Worm (Caenorhabditis elegans) whole organism, L4 larva: Measurements from ENCODE around the gene Y39A1A.27.

Experiments
- F26F4.8 ChIP-seq: fragments of 200-800 bp; sonication (Bioruptor generic); conservative IDR thresholded peaks from 2 replicates; pipeline ENCODE4 v1.3.6; 2022; ENCODE audit warnings: missing genetic modification characterization, missing compliant biosample characterization
- F37D6.2 ChIP-seq: sonication (generic microtip); optimal IDR thresholded peaks from 2 replicates; lab custom pipeline; 2016; ENCODE audit warnings: mild to moderate bottlenecking, missing genetic modification characterization, missing compliant biosample characterization
- R02D3.7 ChIP-seq: fragments of 150-350 bp; sonication (generic microtip); optimal IDR thresholded peaks from 3 replicates; lab custom pipeline; 2014; ENCODE audit warnings: missing biosample characterization, missing genetic modification characterization
- T26A8.4 ChIP-seq: fragments of 200-800 bp; sonication (Bioruptor generic); IDR thresholded peaks from 2 replicates; pipeline ENCODE4 v1.3.6; 2022; ENCODE audit warnings: missing genetic modification characterization, missing compliant biosample characterization
- Y48G9A.11 ChIP-seq: fragments of 200-800 bp; sonication (Bioruptor generic); IDR thresholded peaks from 2 replicates; pipeline ENCODE4 v1.3.6; 2022; ENCODE audit warnings: missing genetic modification reagents, missing genetic modification characterization, missing compliant biosample characterization
- ZK546.5 ChIP-seq, 2 experiments: sonication (generic microtip); optimal IDR thresholded peaks; 2 replicates each; lab custom pipeline; 2017; ENCODE audit warnings: missing biosample characterization in 2 of 2, missing genetic modification characterization in 2 of 2
- aha-1 ChIP-seq: fragments of 150-350 bp; peaks from one replicate; lab custom pipeline; 2014; ENCODE audit warnings: missing biosample characterization, missing genetic modification characterization
- aly-2 ChIP-seq: sonication (generic microtip); optimal IDR thresholded peaks from 2 replicates; lab custom pipeline; 2018; ENCODE audit warnings: missing biosample characterization, missing genetic modification characterization
- ama-1 ChIP-seq: fragments of 150-350 bp; optimal IDR thresholded peaks from 2 replicates; lab custom pipeline; 2014; ENCODE audit warnings: inconsistent platforms, mixed read lengths
- ceh-20 ChIP-seq: fragments of 200-800 bp; sonication (Bioruptor generic); IDR thresholded peaks from 2 replicates; pipeline ENCODE4 v1.3.6; 2022; ENCODE audit warnings: missing genetic modification reagents, missing genetic modification characterization, missing compliant biosample characterization
- ceh-32 ChIP-seq: sonication (generic microtip); optimal IDR thresholded peaks from 2 replicates; lab custom pipeline; 2016; ENCODE audit warnings: mild to moderate bottlenecking, missing genetic modification characterization, missing compliant biosample characterization; ENCODE audit not compliant: poor library complexity
- ceh-44 ChIP-seq: fragments of 200-800 bp; sonication (Bioruptor generic); IDR thresholded peaks from 2 replicates; pipeline ENCODE4 v1.3.6; 2022; ENCODE audit warnings: missing genetic modification reagents, missing genetic modification characterization, missing compliant biosample characterization
- ceh-62 ChIP-seq: sonication (generic microtip); optimal IDR thresholded peaks from 2 replicates; lab custom pipeline; 2017; ENCODE audit warnings: missing biosample characterization, missing genetic modification characterization
- ctbp-1 ChIP-seq: fragments of 200-800 bp; sonication (Bioruptor generic); IDR thresholded peaks from 2 replicates; pipeline ENCODE4 v1.3.6; 2022; ENCODE audit warnings: missing genetic modification reagents, missing genetic modification characterization, missing compliant biosample characterization
- daf-12 ChIP-seq: fragments of 150-350 bp; optimal IDR thresholded peaks from 2 replicates; lab custom pipeline; 2014; ENCODE audit warnings: missing biosample characterization, missing genetic modification reagents, missing genetic modification characterization
- daf-16 ChIP-seq, 3 experiments: sonication (generic microtip); optimal IDR thresholded peaks; 2 replicates each; lab custom pipeline; 2016 to 2017; ENCODE audit warnings: missing genetic modification characterization in 3 of 3, missing genetic modification reagents in 3 of 3, mild to moderate bottlenecking in 2 of 3, missing compliant biosample characterization in 2 of 3, missing biosample characterization in 1 of 3, moderate library complexity in 1 of 3
- daf-19 ChIP-seq: fragments of 200-800 bp; sonication (Bioruptor generic); conservative IDR thresholded peaks from 2 replicates; pipeline ENCODE4 v1.3.6; 2022; ENCODE audit warnings: missing genetic modification characterization, missing compliant biosample characterization
- dmd-8 ChIP-seq: fragments of 200-800 bp; sonication (Bioruptor generic); IDR thresholded peaks from 2 replicates; pipeline ENCODE4 v1.3.6; 2022; ENCODE audit warnings: missing genetic modification characterization, missing compliant biosample characterization
- dpl-1 ChIP-seq: fragments of 150-350 bp; optimal IDR thresholded peaks from 2 replicates; lab custom pipeline; 2014; ENCODE audit warnings: missing biosample characterization, missing genetic modification reagents, missing genetic modification characterization
- egl-27 ChIP-seq: sonication (generic microtip); optimal IDR thresholded peaks from 3 replicates; lab custom pipeline; 2017; ENCODE audit warnings: missing biosample characterization, missing genetic modification reagents, missing genetic modification characterization
- egl-43 ChIP-seq: fragments of 200-800 bp; sonication (Bioruptor generic); IDR thresholded peaks from 2 replicates; pipeline ENCODE4 v1.3.6; 2022; ENCODE audit warnings: missing genetic modification reagents, missing genetic modification characterization, missing compliant biosample characterization
- fkh-10 ChIP-seq: fragments of 150-350 bp; optimal IDR thresholded peaks from 2 replicates; lab custom pipeline; 2014; ENCODE audit warnings: missing biosample characterization, missing genetic modification reagents, missing genetic modification characterization
- fos-1 ChIP-seq: fragments of 150-350 bp; optimal IDR thresholded peaks from 2 replicates; lab custom pipeline; 2014; ENCODE audit warnings: missing biosample characterization, missing genetic modification characterization
- hlh-11 ChIP-seq: fragments of 200-800 bp; sonication (Bioruptor generic); optimal IDR thresholded peaks from 2 replicates; lab custom pipeline; 2018; ENCODE audit warnings: mild to moderate bottlenecking, missing genetic modification characterization, missing compliant biosample characterization
- hlh-30 ChIP-seq: sonication (generic microtip); optimal IDR thresholded peaks from 2 replicates; lab custom pipeline; 2017; ENCODE audit warnings: antibody characterized with exemption, mild to moderate bottlenecking, missing genetic modification characterization, missing compliant biosample characterization; ENCODE audit not compliant: insufficient read depth
- hmg-1.1 ChIP-seq: fragments of 200-800 bp; sonication (Bioruptor generic); IDR thresholded peaks from 2 replicates; pipeline ENCODE4 v1.3.6; 2022; ENCODE audit warnings: missing genetic modification reagents, missing genetic modification characterization, missing compliant biosample characterization
- jun-1 ChIP-seq: fragments of 150-350 bp; optimal IDR thresholded peaks from 2 replicates; lab custom pipeline; 2014; ENCODE audit warnings: missing biosample characterization, missing genetic modification reagents, missing genetic modification characterization
- lin-13 ChIP-seq: fragments of 150-350 bp; optimal IDR thresholded peaks from 2 replicates; lab custom pipeline; 2014; ENCODE audit warnings: missing biosample characterization, missing genetic modification reagents, missing genetic modification characterization
- lin-38 ChIP-seq: fragments of 200-800 bp; sonication (Bioruptor generic); IDR thresholded peaks from 2 replicates; pipeline ENCODE4 v1.3.6; 2022; ENCODE audit warnings: missing genetic modification reagents, missing genetic modification characterization, missing compliant biosample characterization
- lsy-2 ChIP-seq, 2 experiments: fragments of 150-350 bp in 1 of 2; sonication (generic microtip) in 1 of 2; optimal IDR thresholded peaks; 2 replicates each; lab custom pipeline; 2014 to 2017; ENCODE audit warnings: missing biosample characterization in 2 of 2, missing genetic modification characterization in 2 of 2
- mdl-1 ChIP-seq, 2 experiments: fragments of 150-350 bp in 1 of 2; sonication (generic microtip) in 1 of 2; optimal IDR thresholded peaks; 2 replicates each; lab custom pipeline; 2014 to 2017; ENCODE audit warnings: missing biosample characterization in 2 of 2, missing genetic modification characterization in 2 of 2
- mdt-29 ChIP-seq: fragments of 200-800 bp; sonication (Bioruptor generic); IDR thresholded peaks from 2 replicates; pipeline ENCODE4 v1.3.6; 2022; ENCODE audit warnings: missing genetic modification reagents, missing genetic modification characterization, missing compliant biosample characterization
- mep-1 ChIP-seq: fragments of 150-350 bp; sonication (generic microtip); optimal IDR thresholded peaks from 3 replicates; lab custom pipeline; 2014; ENCODE audit warnings: missing biosample characterization, missing genetic modification characterization
- mes-2 ChIP-seq: sonication (generic microtip); optimal IDR thresholded peaks from 2 replicates; lab custom pipeline; 2016; ENCODE audit warnings: missing genotype, mild to moderate bottlenecking, missing genetic modification characterization, missing compliant biosample characterization; ENCODE audit not compliant: poor library complexity, severe bottlenecking
- nhr-42 ChIP-seq: fragments of 200-800 bp; sonication (Bioruptor generic); IDR thresholded peaks from 2 replicates; pipeline ENCODE4 v1.3.6; 2022; ENCODE audit warnings: missing genetic modification characterization, missing compliant biosample characterization
- nhr-48 ChIP-seq: sonication (generic microtip); optimal IDR thresholded peaks from 2 replicates; lab custom pipeline; 2016; ENCODE audit warnings: mild to moderate bottlenecking, missing genetic modification characterization, missing compliant biosample characterization
- nhr-77 ChIP-seq: fragments of 150-350 bp; optimal IDR thresholded peaks from 2 replicates; lab custom pipeline; 2014; ENCODE audit warnings: missing biosample characterization, missing genetic modification characterization
- rbr-2 ChIP-seq: sonication (generic microtip); optimal IDR thresholded peaks from 2 replicates; lab custom pipeline; 2016; ENCODE audit warnings: missing genotype, missing genetic modification characterization, missing compliant biosample characterization
- set-16 ChIP-seq: fragments of 200-800 bp; sonication (Bioruptor generic); IDR thresholded peaks from 2 replicates; pipeline ENCODE4 v1.3.6; 2022; ENCODE audit warnings: missing genetic modification reagents, missing genetic modification characterization, missing compliant biosample characterization
- snpc-1.2 ChIP-seq: fragments of 200-800 bp; sonication (Bioruptor generic); IDR thresholded peaks from 2 replicates; pipeline ENCODE4 v1.3.6; 2022; ENCODE audit warnings: missing genetic modification reagents, missing genetic modification characterization, missing compliant biosample characterization
- tag-97 ChIP-seq: fragments of 200-800 bp; sonication (Bioruptor generic); IDR thresholded peaks from 2 replicates; pipeline ENCODE4 v1.3.6; 2022; ENCODE audit warnings: missing genetic modification characterization, missing compliant biosample characterization
- unc-130 ChIP-seq: sonication (generic microtip); optimal IDR thresholded peaks from 2 replicates; lab custom pipeline; 2016; ENCODE audit warnings: missing genetic modification reagents, missing genetic modification characterization, missing compliant biosample characterization
- zfp-3 ChIP-seq: fragments of 200-800 bp; sonication (Bioruptor generic); conservative IDR thresholded peaks from 2 replicates; pipeline ENCODE4 v1.3.6; 2022; ENCODE audit warnings: missing genetic modification reagents, missing genetic modification characterization, missing compliant biosample characterization
- zip-11 ChIP-seq: fragments of 200-800 bp; sonication (Bioruptor generic); IDR thresholded peaks from 2 replicates; pipeline ENCODE4 v1.3.6; 2022; ENCODE audit warnings: missing genetic modification characterization, missing compliant biosample characterization
- zip-2 ChIP-seq: fragments of 150-350 bp; optimal IDR thresholded peaks from 2 replicates; lab custom pipeline; 2014; ENCODE audit warnings: missing biosample characterization, missing genetic modification characterization
- ztf-7 ChIP-seq: fragments of 150-350 bp; optimal IDR thresholded peaks from 2 replicates; lab custom pipeline; 2014; ENCODE audit warnings: missing biosample characterization, missing genetic modification characterization

The Y39A1A.27 gene

DNA sequence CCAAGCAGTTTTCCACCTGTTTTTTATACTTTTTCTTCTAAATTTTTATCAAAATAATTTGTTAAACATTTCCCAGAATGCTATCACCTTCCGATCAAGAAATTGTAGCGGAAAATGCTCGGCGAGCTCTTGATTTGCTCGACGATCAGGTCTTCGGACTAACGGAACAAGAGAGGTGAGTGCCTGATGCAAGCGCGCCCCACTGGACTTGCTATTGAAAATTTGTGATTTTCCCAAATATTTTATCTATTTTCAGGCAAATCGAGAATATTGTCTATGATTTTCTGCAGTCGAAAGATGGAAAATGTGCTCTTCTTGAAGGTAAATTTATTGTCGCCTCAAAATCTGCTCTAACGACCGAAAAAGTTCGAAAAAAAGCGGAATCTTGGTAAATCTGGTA is 7.3 kb downstream of the Y39A1A.27 start, which contains the start of gene orc-4:
Gene orc-4 (plus strand): TSS at position 77 of the 400 bp plus-strand sequence.
- TF ChIP-seq daf-16 (GFP tag; optimal IDR thresholded peaks at IDR 0.05; lab: Kevin White, UChicago): no peak
- TF ChIP-seq daf-16 (tag; optimal IDR thresholded peaks at IDR 0.05; lab: Kevin White, UChicago): peak; percentile 16
- TF ChIP-seq mes-2 (tag; lab: Kevin White, UChicago): peak; percentile 37
- TF ChIP-seq lin-38: peak; percentile 84
- peak in 1 of 2 experiments; percentile 16 for TF ChIP-seq lsy-2 (tag; optimal IDR thresholded peaks at IDR 0.05; lab: Kevin White, UChicago)
- TF ChIP-seq hmg-1.1: no peak
- TF ChIP-seq lin-13 (GFP tag; lab: Kevin White, UChicago): no peak
- no peak for TF ChIP-seq dpl-1 (GFP tag; lab: Kevin White, UChicago)

DNA sequence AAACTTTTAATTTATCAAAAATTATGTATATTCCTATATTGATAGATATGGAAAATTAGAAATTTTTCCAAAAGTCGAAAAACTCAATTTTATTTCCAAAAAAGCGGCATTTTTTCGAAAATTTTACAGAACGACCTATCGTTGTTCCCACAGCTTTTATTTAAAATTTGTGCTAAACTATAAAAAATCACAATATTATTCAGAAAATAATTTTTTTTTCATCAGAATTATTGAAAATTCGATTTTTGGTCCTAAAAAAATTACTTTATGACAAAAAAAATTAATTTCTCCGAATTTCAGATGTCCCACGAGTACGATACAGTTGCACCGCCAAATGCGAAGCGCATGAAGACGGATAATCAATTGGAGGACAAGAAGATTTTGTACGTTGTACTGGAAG is 10.4 kb downstream of the Y39A1A.27 start, which contains the start of gene emg-1:
Gene emg-1 (plus strand): TSS at position 301 of the 400 bp plus-strand sequence.
- no peak for TF ChIP-seq daf-16 (GFP tag; optimal IDR thresholded peaks at IDR 0.05; lab: Kevin White, UChicago)
- TF ChIP-seq daf-16 (tag; optimal IDR thresholded peaks at IDR 0.05; lab: Kevin White, UChicago): no peak
- TF ChIP-seq, all 104 proteins: peak for 0

DNA sequence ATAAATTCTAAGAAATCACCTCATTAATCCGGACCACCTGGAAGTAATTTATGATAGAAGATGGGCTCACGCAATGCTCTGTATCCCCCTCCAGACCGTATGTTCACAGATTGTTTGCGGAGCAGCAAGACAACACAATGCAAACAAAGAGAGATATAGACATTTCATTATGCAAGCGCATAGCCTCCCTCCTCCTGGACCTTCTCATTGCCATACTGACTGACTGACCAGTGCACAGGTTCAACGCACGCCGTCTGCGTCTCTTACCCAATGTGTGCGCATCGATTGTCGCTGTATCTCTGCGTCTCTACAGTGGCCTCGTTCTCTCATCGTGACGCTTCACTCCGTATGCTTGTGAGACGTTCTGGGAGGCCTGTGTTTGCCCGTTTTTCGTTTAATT is 12.9 kb downstream of the Y39A1A.27 start:
- TF ChIP-seq T26A8.4 (no peak), lin-38 (peak; percentile 51), lsy-2 (tag; optimal IDR thresholded peaks at IDR 0.05; lab: Kevin White, UChicago) (peak in 1 of 2 experiments; percentile 60), zip-11 (no peak), ceh-32 (tag; lab: Kevin White, UChicago) (no peak), ZK546.5 (tag; optimal IDR thresholded peaks at IDR 0.05; lab: Kevin White, UChicago) (no peak), hlh-11 (tag; lab: Kevin White, UChicago) (peak; percentile 59), daf-12 (tag; lab: Kevin White, UChicago) (no peak), Y48G9A.11 (GFP tag; lab: Robert Waterston, UW) (no peak), egl-43 (no peak), jun-1 (no peak), zfp-3 (GFP tag; lab: Robert Waterston, UW) (no peak), nhr-77 (tag; lab: Kevin White, UChicago) (no peak), hmg-1.1 (peak; percentile 89), mep-1 (tag; lab: Kevin White, UChicago) (peak; percentile 40), aly-2 (tag; lab: Kevin White, UChicago) (no peak), fos-1 (no peak), snpc-1.2 (GFP tag; lab: Robert Waterston, UW) (0 out of 2 replicates have a peak, but pooled peaks have one; percentile 16), rbr-2 (tag; lab: Kevin White, UChicago) (peak; percentile 17), egl-27 (tag; lab: Kevin White, UChicago) (no peak), daf-16 (GFP tag; optimal IDR thresholded peaks at IDR 0.05; lab: Kevin White, UChicago) (no peak), daf-16 (tag; optimal IDR thresholded peaks at IDR 0.05; lab: Kevin White, UChicago) (peak; percentile 18), dpl-1 (GFP tag; lab: Kevin White, UChicago) (peak; percentile 21), fkh-10 (GFP tag; lab: Kevin White, UChicago) (no peak), mdt-29 (GFP tag; lab: Robert Waterston, UW) (no peak), mdl-1 (tag; optimal IDR thresholded peaks at IDR 0.05; lab: Kevin White, UChicago) (no peak), ceh-20 (GFP tag; lab: Robert Waterston, UW) (no peak), ctbp-1 (GFP tag; lab: Robert Waterston, UW) (no peak), tag-97 (GFP tag; lab: Robert Waterston, UW) (no peak), F26F4.8 (no peak), R02D3.7 (no peak), unc-130 (no peak), dmd-8 (GFP tag; lab: Robert Waterston, UW) (no peak), ceh-44 (GFP tag; lab: Robert Waterston, UW) (no peak), set-16 (no peak), ztf-7 (tag; lab: Kevin White, UChicago) (no peak), daf-19 (no peak), ama-1 (lab: Kevin White, UChicago) (no peak), zip-2 (tag; lab: Kevin White, UChicago) (no peak), nhr-48 (tag; lab: Kevin White, UChicago) (no peak), ceh-62 (no peak), hlh-30 (peak; percentile 68), aha-1 (tag; lab: Kevin White, UChicago) (peak; percentile 84), F37D6.2 (tag; lab: Kevin White, UChicago) (no peak), nhr-42 (GFP tag; lab: Robert Waterston, UW) (no peak)
